Fruit fly (Drosophila melanogaster): ENCODE measurements around the gene CG46464.

DNA sequence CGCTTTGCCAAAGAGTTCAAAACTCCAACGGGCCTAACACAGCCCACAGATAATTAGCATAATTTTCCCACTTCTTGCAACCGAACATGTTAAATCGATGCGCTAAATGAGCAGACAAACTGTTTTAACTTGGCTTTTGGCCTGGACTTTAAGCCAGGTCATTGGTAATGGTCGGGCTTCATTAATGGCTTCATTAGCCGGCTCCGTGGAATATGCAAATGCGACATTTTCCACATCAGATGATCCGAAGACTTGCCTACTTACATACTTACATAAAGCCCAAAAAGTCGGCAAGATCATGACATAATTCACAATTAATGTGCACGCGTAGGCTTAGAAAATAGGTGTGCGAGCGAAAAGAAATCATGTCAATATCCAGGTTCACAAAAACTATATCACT is 34.6 kb upstream of the CG46464 start:
- no peak for TF ChIP-seq fkh (GFP tag; optimal IDR thresholded peaks at IDR 0.05)
- TF ChIP-seq CG6276 (GFP tag; optimal IDR thresholded peaks at IDR 0.05) = no peak
- no peak for TF ChIP-seq CG10631 (GFP tag; optimal IDR thresholded peaks at IDR 0.05)
- TF ChIP-seq pdm3 (GFP tag; optimal IDR thresholded peaks at IDR 0.05) = no peak
- no peak for TF ChIP-seq spab (GFP tag; optimal IDR thresholded peaks at IDR 0.05)
- no peak for TF ChIP-seq OdsH (GFP tag; optimal IDR thresholded peaks at IDR 0.05)
- no peak for TF ChIP-seq Gug (GFP tag; IDR thresholded peaks at IDR 0.05)
- TF ChIP-seq Hr38 (GFP tag; optimal IDR thresholded peaks at IDR 0.05) = no peak
- no peak for TF ChIP-seq Smox (GFP tag; optimal IDR thresholded peaks at IDR 0.05)
- TF ChIP-seq CG3032 (tag; optimal IDR thresholded peaks at IDR 0.05) = no peak
- no peak for TF ChIP-seq lz (GFP tag; optimal IDR thresholded peaks at IDR 0.05)
- TF ChIP-seq CG6792 (GFP tag; optimal IDR thresholded peaks at IDR 0.05) = no peak

Data from whole organism, prepupa.